Fruit fly (Drosophila melanogaster): Measurements from ENCODE around the gene CG32473.

The CG32473 gene

dm6 chr3R:13319873-13320272 is 17.4 kb downstream of the CG32473 start (continued):
- TF ChIP-seq unc-4 (GFP tag; IDR thresholded peaks at IDR 0.05; ENCODE audit: partially characterized antibody) (no peak), schlank (tag; optimal IDR thresholded peaks at IDR 0.05) (no peak), ranshi (GFP tag; IDR thresholded peaks at IDR 0.05) (no peak), CG18619 (GFP tag; optimal IDR thresholded peaks at IDR 0.05) (peak; percentile 21), CG4424 (GFP tag; optimal IDR thresholded peaks at IDR 0.05) (peak; percentile 20), ems (GFP tag; optimal IDR thresholded peaks at IDR 0.05) (no peak), CG6791 (GFP tag; IDR thresholded peaks at IDR 0.05; ENCODE audit: partially characterized antibody) (no peak), CG12219 (GFP tag; optimal IDR thresholded peaks at IDR 0.05) (peak; percentile 54), ham (GFP tag; IDR thresholded peaks at IDR 0.05) (no peak), NFAT (GFP tag; IDR thresholded peaks at IDR 0.05) (no peak), Xbp1 (GFP tag; optimal IDR thresholded peaks at IDR 0.05) (no peak), p53 (GFP tag; optimal IDR thresholded peaks at IDR 0.05) (no peak), HLHmδ (GFP tag; optimal IDR thresholded peaks at IDR 0.05) (no peak), amos (GFP tag; IDR thresholded peaks at IDR 0.05; ENCODE audit: partially characterized antibody) (no peak), Xrp1 (GFP tag; IDR thresholded peaks at IDR 0.05) (no peak), luna (GFP tag; optimal IDR thresholded peaks at IDR 0.05) (no peak), dmrt11E (tag; optimal IDR thresholded peaks at IDR 0.05) (no peak), CG4360 (GFP tag; IDR thresholded peaks at IDR 0.05) (no peak), trh (GFP tag; optimal IDR thresholded peaks at IDR 0.05) (no peak), row (GFP tag; IDR thresholded peaks at IDR 0.05) (no peak), CG15269 (tag; optimal IDR thresholded peaks at IDR 0.05) (no peak), CG12391 (tag; optimal IDR thresholded peaks at IDR 0.05) (no peak), Meics (GFP tag; optimal IDR thresholded peaks at IDR 0.05) (peak; percentile 31), sob (GFP tag; IDR thresholded peaks at IDR 0.05) (no peak), CG7556 (GFP tag; optimal IDR thresholded peaks at IDR 0.05) (no peak), CG12236 (GFP tag; optimal IDR thresholded peaks at IDR 0.05) (no peak), CG7839 (tag; optimal IDR thresholded peaks at IDR 0.05) (peak; percentile 39), Dbx (GFP tag; IDR thresholded peaks at IDR 0.05) (no peak), CG17328 (GFP tag; IDR thresholded peaks at IDR 0.05) (no peak), trem (tag; optimal IDR thresholded peaks at IDR 0.05) (no peak), odd (GFP tag; optimal IDR thresholded peaks at IDR 0.05) (peak; percentile 29), pb (GFP tag; optimal IDR thresholded peaks at IDR 0.05) (no peak), CG6254 (GFP tag; optimal IDR thresholded peaks at IDR 0.05) (no peak), toy (GFP tag; IDR thresholded peaks at IDR 0.05) (no peak), tup (GFP tag; optimal IDR thresholded peaks at IDR 0.05) (no peak), HLH54F (GFP tag; optimal IDR thresholded peaks at IDR 0.05) (no peak), chinmo (GFP tag; IDR thresholded peaks at IDR 0.05; ENCODE audit: partially characterized antibody) (no peak), nau (GFP tag; optimal IDR thresholded peaks at IDR 0.05) (no peak), CG10543 (GFP tag; optimal IDR thresholded peaks at IDR 0.05) (no peak), Abd-B (GFP tag; optimal IDR thresholded peaks at IDR 0.05) (no peak), Dip3 (GFP tag; optimal IDR thresholded peaks at IDR 0.05) (no peak), exex (tag; optimal IDR thresholded peaks at IDR 0.05) (no peak), onecut (GFP tag; IDR thresholded peaks at IDR 0.05) (no peak), CG10147 (GFP tag; optimal IDR thresholded peaks at IDR 0.05) (no peak), HLH3B (GFP tag; IDR thresholded peaks at IDR 0.05) (no peak), CG7271 (tag; optimal IDR thresholded peaks at IDR 0.05) (no peak), NK7.1 (GFP tag; optimal IDR thresholded peaks at IDR 0.05) (peak; percentile 12), sqz (GFP tag; optimal IDR thresholded peaks at IDR 0.05) (no peak), CG17385 (GFP tag; optimal IDR thresholded peaks at IDR 0.05) (peak; percentile 41), sc (optimal IDR thresholded peaks at IDR 0.05) (no peak), sc (GFP tag; optimal IDR thresholded peaks at IDR 0.05) (peak; percentile 27), gce (GFP tag; IDR thresholded peaks at IDR 0.05) (peak; percentile 69; the same call in 2 of the 3 replicates)
